Worm (Caenorhabditis elegans) whole organism, young adult: ENCODE measurements around the gene nhl-1.

Experiments used
- B0019.2 ChIP-seq: fragments of 200-800 bp; sonication (Bioruptor generic); conservative IDR thresholded peaks from 2 replicates; pipeline ENCODE4 v1.3.6; 2022; ENCODE audit warnings: missing genetic modification reagents, missing genetic modification characterization, missing compliant biosample characterization
- B0261.1 ChIP-seq: sonication (generic microtip); optimal IDR thresholded peaks from 2 replicates; lab custom pipeline; 2016; ENCODE audit warnings: mild to moderate bottlenecking, missing genetic modification characterization, moderate library complexity, missing compliant biosample characterization
- C06A6.2 ChIP-seq: fragments of 200-800 bp; sonication (Bioruptor generic); conservative IDR thresholded peaks from 2 replicates; pipeline ENCODE4 v1.3.6; 2022; ENCODE audit warnings: missing genetic modification characterization, missing compliant biosample characterization
- F22D6.2 ChIP-seq: sonication (generic microtip); optimal IDR thresholded peaks from 2 replicates; lab custom pipeline; 2016; ENCODE audit warnings: mild to moderate bottlenecking, missing genetic modification characterization, missing compliant biosample characterization
- F39B2.1 ChIP-seq: fragments of 200-800 bp; sonication (Bioruptor generic); IDR thresholded peaks from 2 replicates; pipeline ENCODE4 v1.3.6; 2022; ENCODE audit warnings: missing genetic modification reagents, missing genetic modification characterization, missing compliant biosample characterization
- F49E8.2 ChIP-seq: sonication (generic microtip); optimal IDR thresholded peaks from 3 replicates; lab custom pipeline; 2017; ENCODE audit warnings: missing genetic modification characterization, mild to moderate bottlenecking, missing compliant biosample characterization, antibody characterized with exemption, moderate library complexity; ENCODE audit not compliant: insufficient read depth
- F57A8.1 ChIP-seq: fragments of 200-800 bp; sonication (Bioruptor generic); optimal IDR thresholded peaks from 2 replicates; lab custom pipeline; 2018; ENCODE audit warnings: mild to moderate bottlenecking, missing genetic modification characterization, moderate library complexity, missing compliant biosample characterization
- Y53F4B.3 ChIP-seq: fragments of 200-800 bp; sonication (Bioruptor generic); IDR thresholded peaks from 2 replicates; pipeline ENCODE4 v1.3.6; 2022; ENCODE audit warnings: missing genetic modification reagents, missing genetic modification characterization, missing compliant biosample characterization
- Y56A3A.18 ChIP-seq: fragments of 200-800 bp; sonication (Bioruptor generic); IDR thresholded peaks from 2 replicates; pipeline ENCODE4 v1.3.6; 2022; ENCODE audit warnings: missing genetic modification reagents, missing genetic modification characterization, missing compliant biosample characterization
- Y67H2A.10 ChIP-seq: fragments of 200-800 bp; sonication (Bioruptor generic); conservative IDR thresholded peaks from 2 replicates; pipeline ENCODE4 v1.3.6; 2022; ENCODE audit warnings: missing genetic modification reagents, missing genetic modification characterization, missing compliant biosample characterization
- Y95B8A.8 ChIP-seq: fragments of 200-800 bp; sonication (Bioruptor generic); IDR thresholded peaks from 2 replicates; pipeline ENCODE4 v1.3.6; 2022; ENCODE audit warnings: missing genetic modification reagents, missing genetic modification characterization, missing compliant biosample characterization
- ZK185.1 ChIP-seq: sonication (generic microtip); optimal IDR thresholded peaks from 2 replicates; lab custom pipeline; 2016; ENCODE audit warnings: mild to moderate bottlenecking, missing genetic modification characterization, missing compliant biosample characterization; ENCODE audit not compliant: poor library complexity, severe bottlenecking
- athp-1 ChIP-seq: sonication (generic microtip); optimal IDR thresholded peaks from 2 replicates; lab custom pipeline; 2017; ENCODE audit warnings: mild to moderate bottlenecking, missing genetic modification characterization, missing compliant biosample characterization
- attf-3 ChIP-seq: fragments of 200-800 bp; sonication (Bioruptor generic); conservative IDR thresholded peaks from 2 replicates; pipeline ENCODE4 v1.3.6; 2022; ENCODE audit warnings: missing genetic modification reagents, missing genetic modification characterization, missing compliant biosample characterization
- attf-5 ChIP-seq: fragments of 200-800 bp; sonication (Bioruptor generic); optimal IDR thresholded peaks from 2 replicates; lab custom pipeline; 2018; ENCODE audit warnings: mild to moderate bottlenecking, missing genetic modification characterization, missing compliant biosample characterization
- ccch-3 ChIP-seq: fragments of 200-800 bp; sonication (Bioruptor generic); optimal IDR thresholded peaks from 2 replicates; lab custom pipeline; 2018; ENCODE audit warnings: mild to moderate bottlenecking, missing genetic modification characterization, missing compliant biosample characterization
- cebp-2 ChIP-seq: fragments of 200-800 bp; sonication (Bioruptor generic); IDR thresholded peaks from 2 replicates; pipeline ENCODE4 v1.3.6; 2022; ENCODE audit warnings: missing genetic modification characterization, missing compliant biosample characterization
- ceh-27 ChIP-seq: fragments of 200-800 bp; sonication (Bioruptor generic); optimal IDR thresholded peaks from 2 replicates; lab custom pipeline; 2018; ENCODE audit warnings: mild to moderate bottlenecking, missing genetic modification characterization, moderate library complexity, missing compliant biosample characterization
- ceh-58 ChIP-seq: fragments of 200-800 bp; sonication (Bioruptor generic); IDR thresholded peaks from 2 replicates; pipeline ENCODE4 v1.3.6; 2022; ENCODE audit warnings: missing genetic modification characterization, missing compliant biosample characterization
- chd-7 ChIP-seq: sonication (generic microtip); optimal IDR thresholded peaks from 2 replicates; lab custom pipeline; 2016; ENCODE audit warnings: mild to moderate bottlenecking, missing genetic modification characterization, moderate library complexity, missing compliant biosample characterization
- dox-1 ChIP-seq: fragments of 200-800 bp; sonication (Bioruptor generic); IDR thresholded peaks from 2 replicates; pipeline ENCODE4 v1.3.6; 2022; ENCODE audit warnings: missing genetic modification reagents, missing genetic modification characterization, missing compliant biosample characterization
- dpff-1 ChIP-seq: sonication (generic microtip); optimal IDR thresholded peaks from 2 replicates; lab custom pipeline; 2017; ENCODE audit warnings: mild to moderate bottlenecking, missing genetic modification characterization, missing compliant biosample characterization
- hmg-20 ChIP-seq: fragments of 200-800 bp; sonication (Bioruptor generic); IDR thresholded peaks from 2 replicates; pipeline ENCODE4 v1.3.6; 2022; ENCODE audit warnings: missing genetic modification reagents, missing genetic modification characterization, missing compliant biosample characterization
- hrde-1 ChIP-seq: sonication (generic microtip); optimal IDR thresholded peaks from 2 replicates; lab custom pipeline; 2016; ENCODE audit warnings: missing genetic modification characterization, mild to moderate bottlenecking, missing compliant biosample characterization, moderate library complexity, missing genotype, missing genetic modification reagents, borderline replicate concordance
- lin-54 ChIP-seq: fragments of 200-800 bp; sonication (Bioruptor generic); optimal IDR thresholded peaks from 2 replicates; lab custom pipeline; 2018; ENCODE audit warnings: mild to moderate bottlenecking, missing genetic modification characterization, missing compliant biosample characterization
- lsy-27 ChIP-seq: sonication (generic microtip); optimal IDR thresholded peaks from 2 replicates; lab custom pipeline; 2017; ENCODE audit warnings: missing genetic modification characterization, mild to moderate bottlenecking, missing compliant biosample characterization, antibody characterized with exemption, missing genotype, borderline replicate concordance; ENCODE audit not compliant: insufficient read depth
- madf-3 ChIP-seq: fragments of 200-800 bp; sonication (Bioruptor generic); IDR thresholded peaks from 2 replicates; pipeline ENCODE4 v1.3.6; 2022; ENCODE audit warnings: missing genetic modification reagents, missing genetic modification characterization, missing compliant biosample characterization
- madf-8 ChIP-seq: fragments of 200-800 bp; sonication (Bioruptor generic); conservative IDR thresholded peaks from 2 replicates; pipeline ENCODE4 v1.3.6; 2022; ENCODE audit warnings: missing genetic modification reagents, missing genetic modification characterization, missing compliant biosample characterization
- nfyb-1 ChIP-seq: fragments of 200-800 bp; sonication (Bioruptor generic); IDR thresholded peaks from 2 replicates; pipeline ENCODE4 v1.3.6; 2022; ENCODE audit warnings: missing genetic modification reagents, missing genetic modification characterization, missing compliant biosample characterization
- nhr-179 ChIP-seq: sonication (generic microtip); optimal IDR thresholded peaks from 2 replicates; lab custom pipeline; 2016; ENCODE audit warnings: mild to moderate bottlenecking, missing genetic modification characterization, missing compliant biosample characterization
- nhr-27 ChIP-seq: fragments of 200-800 bp; sonication (Bioruptor generic); optimal IDR thresholded peaks from 2 replicates; lab custom pipeline; 2018; ENCODE audit warnings: mild to moderate bottlenecking, missing genetic modification characterization, moderate library complexity, missing compliant biosample characterization
- pbrm-1 ChIP-seq: fragments of 200-800 bp; sonication (Bioruptor generic); IDR thresholded peaks from 2 replicates; pipeline ENCODE4 v1.3.6; 2022; ENCODE audit warnings: missing genetic modification reagents, missing genetic modification characterization, missing compliant biosample characterization
- repo-1 ChIP-seq: sonication (generic microtip); optimal IDR thresholded peaks from 2 replicates; lab custom pipeline; 2017; ENCODE audit warnings: mild to moderate bottlenecking, missing genetic modification characterization, missing compliant biosample characterization
- sea-2 ChIP-seq: fragments of 200-800 bp; sonication (Bioruptor generic); IDR thresholded peaks from 2 replicates; pipeline ENCODE4 v1.3.6; 2022; ENCODE audit warnings: missing genetic modification characterization, missing compliant biosample characterization
- snpc-1.1 ChIP-seq: sonication (generic microtip); optimal IDR thresholded peaks from 2 replicates; lab custom pipeline; 2017; ENCODE audit warnings: missing genetic modification characterization, mild to moderate bottlenecking, missing compliant biosample characterization, antibody characterized with exemption, moderate library complexity, missing genotype, missing genetic modification reagents; ENCODE audit not compliant: insufficient read depth
- snpc-1.3 ChIP-seq: sonication (generic microtip); optimal IDR thresholded peaks from 2 replicates; lab custom pipeline; 2017; ENCODE audit warnings: missing genetic modification characterization, mild to moderate bottlenecking, missing compliant biosample characterization, antibody characterized with exemption, moderate library complexity, missing genotype, missing genetic modification reagents; ENCODE audit not compliant: insufficient read depth
- tbx-9 ChIP-seq: sonication (generic microtip); optimal IDR thresholded peaks from 2 replicates; lab custom pipeline; 2016; ENCODE audit warnings: borderline replicate concordance, missing genetic modification characterization, inconsistent platforms, missing compliant biosample characterization
- zim-3 ChIP-seq: sonication (generic microtip); optimal IDR thresholded peaks from 2 replicates; lab custom pipeline; 2017; ENCODE audit warnings: mild to moderate bottlenecking, missing genetic modification characterization, moderate library complexity, missing compliant biosample characterization
- ztf-18 ChIP-seq: sonication (generic microtip); optimal IDR thresholded peaks from 2 replicates; lab custom pipeline; 2016; ENCODE audit warnings: missing genotype, mild to moderate bottlenecking, missing genetic modification characterization, missing compliant biosample characterization
- ztf-25 ChIP-seq: fragments of 200-800 bp; sonication (Bioruptor generic); IDR thresholded peaks from 2 replicates; pipeline ENCODE4 v1.3.6; 2022; ENCODE audit warnings: missing genetic modification reagents, missing genetic modification characterization, missing compliant biosample characterization
- ztf-28 ChIP-seq: fragments of 200-800 bp; sonication (Bioruptor generic); IDR thresholded peaks from 2 replicates; pipeline ENCODE4 v1.3.6; 2022; ENCODE audit warnings: missing genetic modification reagents, missing genetic modification characterization, missing compliant biosample characterization
- ztf-3 ChIP-seq: fragments of 200-800 bp; sonication (Bioruptor generic); optimal IDR thresholded peaks from 2 replicates; lab custom pipeline; 2018; ENCODE audit warnings: mild to moderate bottlenecking, missing genetic modification characterization, missing compliant biosample characterization

nhl-1 gene

DNA sequence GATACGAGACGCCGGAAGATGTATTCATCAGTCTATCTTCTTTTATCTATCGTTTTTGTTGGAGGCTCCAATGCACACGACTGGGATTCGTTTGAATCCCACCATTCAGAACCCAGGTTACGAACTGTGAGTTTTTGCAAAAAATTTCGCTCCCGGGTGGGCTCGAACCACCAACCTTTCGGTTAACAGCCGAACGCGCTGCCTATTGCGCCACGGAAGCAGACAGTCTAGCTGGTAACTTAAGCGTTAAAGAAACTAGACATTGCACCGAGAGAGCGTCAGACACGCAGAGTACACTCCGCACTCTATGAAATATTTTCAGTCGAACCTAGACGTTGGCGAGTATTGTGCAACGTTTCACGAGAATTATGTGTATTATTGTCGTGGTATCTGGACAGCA, 49.6 kb downstream of the nhl-1 start (continued):
- TF ChIP-seq nfyb-1 (GFP tag; lab: Robert Waterston, UW) (peak; percentile 85), chd-7 (tag; lab: Kevin White, UChicago) (peak; percentile 67), nhr-179 (no peak), Y67H2A.10 (GFP tag; lab: Robert Waterston, UW) (0 out of 2 replicates have a peak, but pooled peaks have one; percentile 7), dpff-1 (no peak), ceh-27 (GFP tag; lab: Kevin White, UChicago) (peak; percentile 35), ztf-28 (GFP tag; lab: Robert Waterston, UW) (no peak), dox-1 (GFP tag; lab: Robert Waterston, UW) (peak; percentile 81), hrde-1 (tag; lab: Kevin White, UChicago) (no peak), B0019.2 (GFP tag; lab: Robert Waterston, UW) (no peak), F57A8.1 (no peak), pbrm-1 (0 out of 2 replicates have a peak, but pooled peaks have one; percentile 55), C06A6.2 (no peak), ztf-25 (GFP tag; lab: Robert Waterston, UW) (0 out of 2 replicates have a peak, but pooled peaks have one; percentile 50), madf-8 (GFP tag; lab: Robert Waterston, UW) (no peak), repo-1 (peak; percentile 52), ZK185.1 (peak; percentile 45), ztf-18 (peak; percentile 70), F49E8.2 (tag; lab: Kevin White, UChicago) (peak; percentile 40), athp-1 (tag; lab: Kevin White, UChicago) (peak; percentile 34), ccch-3 (GFP tag; lab: Kevin White, UChicago) (no peak), attf-3 (GFP tag; lab: Robert Waterston, UW) (peak; percentile 64), snpc-1.3 (tag; lab: Kevin White, UChicago) (peak; percentile 29)

DNA sequence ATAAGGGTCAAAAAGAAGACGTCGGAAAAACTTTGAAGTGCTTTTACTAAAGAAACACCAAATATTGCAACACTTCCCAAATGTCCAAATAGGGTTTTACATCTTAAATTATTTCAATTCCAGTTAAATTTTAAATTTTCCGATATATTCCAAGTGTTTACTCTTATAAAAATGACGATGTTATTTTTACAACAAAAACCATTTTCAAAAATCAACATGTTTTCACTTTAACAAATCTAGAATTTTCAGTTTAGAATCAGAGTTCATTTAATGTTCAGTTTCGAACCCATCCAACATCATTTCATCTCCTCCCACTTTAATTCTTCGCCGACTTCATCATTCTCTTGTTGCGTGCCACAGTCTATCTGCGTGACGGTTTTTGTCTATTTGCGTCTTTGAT, 50.1 kb downstream of the nhl-1 start, which contains the start of gene dos-1:
TSS of gene dos-1 (plus strand) at position 301 of the 400 bp plus-strand sequence.
- TF ChIP-seq nhr-179 (no peak), dox-1 (GFP tag; lab: Robert Waterston, UW) (no peak), lin-54 (GFP tag; lab: Kevin White, UChicago) (no peak), tbx-9 (tag; lab: Kevin White, UChicago) (no peak), ZK185.1 (no peak), cebp-2 (GFP tag; lab: Robert Waterston, UW) (no peak), snpc-1.1 (tag; lab: Kevin White, UChicago) (no peak), ztf-3 (GFP tag; lab: Kevin White, UChicago) (no peak), B0261.1 (tag; lab: Kevin White, UChicago) (no peak), dpff-1 (no peak), F49E8.2 (tag; lab: Kevin White, UChicago) (no peak), nhr-27 (tag; lab: Kevin White, UChicago) (no peak), F22D6.2 (tag; lab: Kevin White, UChicago) (no peak), B0019.2 (GFP tag; lab: Robert Waterston, UW) (no peak), madf-3 (GFP tag; lab: Robert Waterston, UW) (no peak), Y95B8A.8 (GFP tag; lab: Robert Waterston, UW) (no peak)

DNA sequence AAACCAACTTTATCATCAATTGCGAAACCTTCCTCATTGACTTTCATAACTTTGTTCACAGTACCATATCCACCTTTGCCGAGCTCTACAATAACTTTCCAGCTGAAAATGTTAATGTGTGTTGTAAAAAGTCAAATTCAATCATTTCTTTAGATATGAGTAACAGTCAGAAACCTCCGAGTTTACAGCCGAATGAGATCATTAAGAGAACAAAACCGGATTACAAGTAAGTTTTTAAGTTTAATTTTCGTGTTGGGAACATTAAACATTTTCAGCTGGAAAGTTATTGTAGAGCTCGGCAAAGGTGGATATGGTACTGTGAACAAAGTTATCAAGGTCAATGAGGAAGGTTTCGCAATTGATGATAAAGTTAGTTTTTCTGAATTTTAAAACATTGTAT, 52.5 kb downstream of the nhl-1 start, which contains the start of gene ZK507.1:
TSS of gene ZK507.1 (minus strand) at position 101 of the 400 bp plus-strand sequence.
- no peak for TF ChIP-seq lsy-27 (tag; lab: Kevin White, UChicago)
- TF ChIP-seq hmg-20 (GFP tag; lab: Robert Waterston, UW): no peak
- TF ChIP-seq madf-8 (GFP tag; lab: Robert Waterston, UW): no peak
- TF ChIP-seq Y53F4B.3 (GFP tag; lab: Robert Waterston, UW): no peak
- no peak for TF ChIP-seq ceh-58 (GFP tag; lab: Robert Waterston, UW)
- TF ChIP-seq attf-5 (GFP tag; lab: Kevin White, UChicago): no peak
- TF ChIP-seq sea-2: no peak
- TF ChIP-seq Y56A3A.18 (GFP tag; lab: Robert Waterston, UW): no peak
- TF ChIP-seq zim-3 (tag; lab: Kevin White, UChicago): no peak
- TF ChIP-seq F39B2.1 (GFP tag; lab: Robert Waterston, UW): no peak
